Worm (Caenorhabditis elegans): Measurements from ENCODE around the gene Y14H12A.2.

Y14H12A.2 gene

DNA sequence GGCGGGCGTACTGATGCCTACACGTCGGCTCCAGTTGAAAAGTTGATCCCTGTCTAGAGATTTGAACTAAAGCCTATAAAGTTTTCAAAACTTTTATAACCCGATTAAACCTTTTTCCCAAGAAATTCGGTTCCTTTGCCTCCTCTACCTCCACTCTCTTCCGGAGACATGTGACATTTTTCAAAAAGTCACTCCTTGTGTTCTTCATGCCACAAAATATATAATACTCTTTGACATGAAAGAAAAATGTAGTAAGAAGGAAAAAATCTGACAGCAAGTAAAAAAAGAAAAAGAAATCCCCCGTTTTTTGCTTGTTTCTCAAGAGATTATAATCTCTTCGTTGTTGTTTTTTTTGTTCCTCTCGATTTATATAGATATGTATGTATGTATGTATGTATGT is 34.6 kb downstream of the Y14H12A.2 start (continued):
- TF ChIP-seq nhr-11 (tag; optimal IDR thresholded peaks at IDR 0.05) (no peak), unc-30 (tag; optimal IDR thresholded peaks at IDR 0.05) (no peak), elt-2 (tag; optimal IDR thresholded peaks at IDR 0.05) (peak; percentile 27), nhr-12 (tag; optimal IDR thresholded peaks at IDR 0.05) (no peak), nhr-76 (tag; optimal IDR thresholded peaks at IDR 0.05) (no peak), pag-3 (tag; optimal IDR thresholded peaks at IDR 0.05; ENCODE audit: borderline replicate concordance, insufficient read depth) (no peak)

DNA sequence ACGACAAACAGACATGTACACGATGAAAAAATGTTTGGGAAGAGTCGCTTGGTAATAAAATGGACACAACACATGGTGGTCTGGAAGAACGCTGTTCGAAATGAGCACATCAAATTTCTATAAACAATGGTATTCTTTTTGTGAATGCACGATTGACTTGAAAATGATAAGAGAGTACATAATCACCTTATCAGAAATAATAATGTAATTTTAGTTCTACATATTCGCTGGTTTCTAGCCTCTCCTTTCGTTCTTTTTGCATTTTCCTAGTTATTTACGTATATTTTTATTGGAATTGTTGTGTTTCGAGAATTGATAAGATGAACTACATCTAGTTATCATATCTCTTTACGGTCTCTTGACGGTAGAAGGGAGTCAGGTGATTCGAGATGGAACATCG is 35.5 kb downstream of the Y14H12A.2 start:
- no peak for TF ChIP-seq lin-15B (tag; optimal IDR thresholded peaks at IDR 0.05)
- TF ChIP-seq efl-1 (optimal IDR thresholded peaks at IDR 0.05), result no peak
- TF ChIP-seq efl-1 (GFP tag; optimal IDR thresholded peaks at IDR 0.05 in 1 of 2), result peak in 1 of 2 experiments; percentile 66
- TF ChIP-seq hlh-17 (GFP tag; optimal IDR thresholded peaks at IDR 0.05; ENCODE audit: borderline replicate concordance), result no peak
- no peak for TF ChIP-seq aly-2 (tag; optimal IDR thresholded peaks at IDR 0.05)
- peak; percentile 19 for TF ChIP-seq lin-14 (GFP tag; optimal IDR thresholded peaks at IDR 0.05)
- TF ChIP-seq zag-1 (tag; optimal IDR thresholded peaks at IDR 0.05), result no peak
- peak in 1 of 6 experiments; percentile 7 for TF ChIP-seq elt-3 (tag; optimal IDR thresholded peaks at IDR 0.05)
- TF ChIP-seq elt-2 (tag; optimal IDR thresholded peaks at IDR 0.05), result peak; percentile 84

DNA sequence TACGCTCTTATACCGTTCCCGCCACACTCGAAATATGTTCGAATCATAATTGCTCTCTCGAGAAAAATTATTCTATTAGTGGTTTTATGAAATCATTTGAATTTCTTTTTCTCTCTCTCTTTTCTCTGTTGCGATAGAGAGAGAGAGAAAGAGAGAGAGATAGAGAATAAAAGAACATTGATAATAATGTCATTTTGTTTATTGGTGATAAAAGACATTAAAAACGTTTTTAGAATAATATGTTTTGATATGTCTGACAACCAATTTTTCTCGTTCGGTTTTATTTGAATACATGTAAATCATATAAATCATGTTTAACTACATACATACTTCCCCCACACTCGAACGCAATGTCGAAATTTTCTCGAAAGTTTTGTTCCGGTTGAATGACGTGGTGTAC is 36.5 kb downstream of the Y14H12A.2 start:
- TF ChIP-seq lsy-2 (tag; optimal IDR thresholded peaks at IDR 0.05), result peak in 1 of 2 experiments; percentile 6
- TF ChIP-seq nhr-85 (tag), result peak; percentile 66
- TF ChIP-seq nhr-71 (tag; optimal IDR thresholded peaks at IDR 0.05), result peak; percentile 10
- no peak for TF ChIP-seq swsn-7 (tag; optimal IDR thresholded peaks at IDR 0.05)
- peak; percentile 19 for TF ChIP-seq elt-2 (tag; optimal IDR thresholded peaks at IDR 0.05)
- TF ChIP-seq unc-86 (tag; optimal IDR thresholded peaks at IDR 0.05), result no peak
- no peak for TF ChIP-seq pax-3 (tag; optimal IDR thresholded peaks at IDR 0.05)

DNA sequence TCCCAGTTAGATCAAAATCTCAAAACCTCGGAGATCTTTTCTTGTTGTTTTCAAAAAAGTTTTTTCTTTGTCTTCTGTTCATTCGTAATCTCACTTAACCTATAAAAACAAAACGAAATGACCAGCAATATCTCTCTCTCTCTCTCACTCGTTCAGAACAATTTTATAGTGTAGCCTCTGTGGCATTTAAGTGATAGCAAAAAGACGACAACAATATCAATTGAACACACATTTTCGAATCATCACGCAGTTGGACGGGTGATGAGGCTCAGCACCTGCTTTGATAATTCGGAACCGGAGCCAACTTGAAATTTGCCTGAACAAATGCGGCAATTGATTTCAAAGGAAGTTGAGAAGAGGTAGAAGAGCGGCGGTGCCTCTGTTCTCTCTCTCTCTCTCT is 37.1 kb downstream of the Y14H12A.2 start:
- TF ChIP-seq isw-1 (GFP tag; IDR thresholded peaks at IDR 0.05), result no peak
- TF ChIP-seq elt-3 (tag; optimal IDR thresholded peaks at IDR 0.05), result peak in 1 of 6 experiments; percentile 13

DNA sequence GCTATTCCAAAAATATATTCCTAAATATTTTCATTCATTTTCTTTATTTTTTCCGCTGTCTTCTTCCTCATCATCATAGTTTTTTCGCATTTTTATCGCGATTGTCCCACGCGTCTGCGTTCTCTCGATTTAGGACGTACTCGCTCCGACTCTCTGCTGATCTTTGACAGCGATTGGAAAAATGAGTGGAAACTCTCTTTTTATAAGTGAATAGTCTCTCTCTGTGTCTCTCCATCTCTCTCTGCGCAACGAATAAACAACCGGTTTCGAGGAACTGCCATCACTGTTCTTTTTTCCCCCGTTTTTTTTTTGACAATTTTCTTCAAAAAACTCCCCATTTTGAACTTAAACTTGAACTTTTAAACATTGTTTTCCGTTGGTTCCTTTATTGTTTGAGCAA is 38.1 kb downstream of the Y14H12A.2 start:
- TF ChIP-seq ceh-88 (GFP tag; IDR thresholded peaks at IDR 0.05) (no peak), xbp-1 (tag; optimal IDR thresholded peaks at IDR 0.05) (no peak), lin-14 (GFP tag; optimal IDR thresholded peaks at IDR 0.05) (peak; percentile 85), pag-3 (tag; optimal IDR thresholded peaks at IDR 0.05; ENCODE audit: borderline replicate concordance, insufficient read depth) (no peak), efl-1 (optimal IDR thresholded peaks at IDR 0.05) (peak in 1 of 2 experiments; percentile 28), efl-1 (GFP tag; optimal IDR thresholded peaks at IDR 0.05 in 1 of 2) (peak in 1 of 2 experiments; percentile 65), mef-2 (tag; optimal IDR thresholded peaks at IDR 0.05) (no peak), lsy-2 (tag; optimal IDR thresholded peaks at IDR 0.05) (peak in 1 of 2 experiments; percentile 47), pax-3 (tag; optimal IDR thresholded peaks at IDR 0.05) (no peak), fos-1 (tag; optimal IDR thresholded peaks at IDR 0.05) (peak; percentile 20), nhr-85 (tag) (peak; percentile 88), rnt-1 (tag; optimal IDR thresholded peaks at IDR 0.05) (peak; percentile 10), lin-35 (GFP tag; optimal IDR thresholded peaks at IDR 0.05) (peak in 1 of 2 experiments; percentile 42), blmp-1 (tag; optimal IDR thresholded peaks at IDR 0.05) (peak; percentile 89), sox-4 (tag; optimal IDR thresholded peaks at IDR 0.05) (no peak), ztf-4 (tag; optimal IDR thresholded peaks at IDR 0.05) (no peak), vab-15 (tag; optimal IDR thresholded peaks at IDR 0.05) (no peak), hlh-17 (GFP tag; optimal IDR thresholded peaks at IDR 0.05; ENCODE audit: borderline replicate concordance) (no peak), nhr-20 (tag; optimal IDR thresholded peaks at IDR 0.05) (peak; percentile 59), ets-5 (GFP tag; IDR thresholded peaks at IDR 0.05) (no peak), nhr-11 (tag; optimal IDR thresholded peaks at IDR 0.05) (no peak), snu-23 (GFP tag; optimal IDR thresholded peaks at IDR 0.05) (peak; percentile 51), snpc-4 (tag; optimal IDR thresholded peaks at IDR 0.05) (no peak), nhr-19 (GFP tag; conservative IDR thresholded peaks at IDR 0.05) (no peak), tbx-2 (tag; optimal IDR thresholded peaks at IDR 0.05) (peak; percentile 33), isw-1 (GFP tag; IDR thresholded peaks at IDR 0.05) (no peak), mep-1 (tag; optimal IDR thresholded peaks at IDR 0.05) (peak; percentile 30), unc-30 (tag; optimal IDR thresholded peaks at IDR 0.05) (no peak), jun-1 (tag; optimal IDR thresholded peaks at IDR 0.05) (peak; percentile 18), lin-39 (tag; optimal IDR thresholded peaks at IDR 0.05) (no peak), grh-1 (GFP tag; IDR thresholded peaks at IDR 0.05) (peak; percentile 90), C04F5.9 (tag; optimal IDR thresholded peaks at IDR 0.05) (no peak), swsn-7 (tag; optimal IDR thresholded peaks at IDR 0.05) (peak; percentile 1), nhr-12 (tag; optimal IDR thresholded peaks at IDR 0.05) (no peak), lin-15B (tag; optimal IDR thresholded peaks at IDR 0.05) (no peak), nhr-77 (tag; optimal IDR thresholded peaks at IDR 0.05) (peak; percentile 6), elt-3 (tag; optimal IDR thresholded peaks at IDR 0.05) (peak in 2 of 6 experiments; percentile 29 to 42)
